Worm (Caenorhabditis elegans): ENCODE results near the gene fars-3.

The fars-3 gene

ce11 chrII:8498173-8498572 lies 33.5 kb downstream of the fars-3 start:
- TF ChIP-seq hlh-1 (tag; optimal IDR thresholded peaks at IDR 0.05) (peak; percentile 96), ces-1 (GFP tag; optimal IDR thresholded peaks at IDR 0.05) (no peak)

DNA sequence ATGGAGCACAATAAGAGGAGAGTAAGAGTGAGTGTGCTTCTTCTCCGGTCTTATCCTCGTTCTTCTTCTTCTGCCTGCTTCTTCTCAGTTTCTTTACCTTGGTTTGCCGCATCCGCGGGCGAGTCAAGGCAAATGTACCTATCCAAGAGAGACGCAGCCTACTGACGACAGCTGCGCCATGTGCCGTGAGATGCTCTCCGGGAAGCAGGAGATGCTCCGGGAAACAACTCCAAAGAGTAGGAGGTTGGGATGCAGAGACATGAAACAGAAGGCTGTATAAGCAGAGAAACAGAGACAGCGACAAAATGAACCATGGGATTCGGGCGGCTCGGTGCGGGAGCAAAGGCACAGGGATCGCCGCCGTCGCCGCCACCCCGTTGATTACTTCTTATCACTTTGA lies 34.4 kb downstream of the fars-3 start:
- TF ChIP-seq ham-2 (GFP tag; optimal IDR thresholded peaks at IDR 0.05) (no peak), ces-1 (GFP tag; optimal IDR thresholded peaks at IDR 0.05) (no peak), ztf-11 (tag; optimal IDR thresholded peaks at IDR 0.05) (no peak), unc-62 (GFP tag; optimal IDR thresholded peaks at IDR 0.05) (peak; percentile 66), M03D4.4 (tag; optimal IDR thresholded peaks at IDR 0.05) (peak; percentile 25), hlh-1 (tag; optimal IDR thresholded peaks at IDR 0.05) (peak; percentile 100), elt-1 (tag; optimal IDR thresholded peaks at IDR 0.05; ENCODE audit: borderline replicate concordance, insufficient read depth) (no peak), nhr-237 (tag; optimal IDR thresholded peaks at IDR 0.05) (no peak), unc-120 (tag; optimal IDR thresholded peaks at IDR 0.05; ENCODE audit: poor library complexity, severe bottlenecking) (peak; percentile 95)

DNA sequence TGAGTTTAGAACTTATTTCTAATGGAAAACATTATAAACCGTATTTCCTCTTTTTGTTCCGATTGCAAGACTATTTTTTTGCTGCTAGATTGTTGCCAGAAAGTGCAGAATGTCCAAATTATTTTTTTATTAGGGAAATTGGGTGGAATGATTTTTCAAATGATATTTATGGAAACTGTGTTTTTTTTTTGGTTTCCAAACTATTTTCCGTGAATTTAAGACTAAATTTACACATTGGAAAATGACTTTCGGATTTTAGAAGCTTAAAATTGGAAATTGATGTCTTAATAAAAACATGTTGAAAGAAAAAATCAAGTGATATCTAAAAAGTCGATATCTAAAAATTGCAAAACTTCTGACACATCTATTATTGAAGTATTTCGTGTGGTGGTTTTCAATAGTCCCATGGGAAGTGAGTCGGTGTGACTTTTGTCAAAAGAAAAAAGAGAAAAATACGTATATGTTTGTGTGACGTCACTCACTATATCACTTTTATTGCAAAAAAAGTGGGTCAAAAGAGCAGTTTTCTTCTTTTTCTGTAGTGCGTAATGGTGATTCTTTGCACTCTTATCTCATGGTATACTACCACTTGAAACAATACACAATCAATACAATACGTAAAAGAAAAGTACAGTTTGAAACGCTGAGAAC lies 39.6 kb downstream of the fars-3 start:
- TF ChIP-seq sem-2 (GFP tag; optimal IDR thresholded peaks at IDR 0.05) (no peak), pha-4 (tag; optimal IDR thresholded peaks at IDR 0.05) (no peak), ceh-39 (tag; optimal IDR thresholded peaks at IDR 0.05) (no peak), lsy-2 (tag; optimal IDR thresholded peaks at IDR 0.05) (no peak), bed-3 (GFP tag; optimal IDR thresholded peaks at IDR 0.05) (no peak)

ce11 chrII:8506759-8507158 lies 42.1 kb downstream of the fars-3 start:
- TF ChIP-seq pha-4 (tag; optimal IDR thresholded peaks at IDR 0.05), result no peak
- TF ChIP-seq zip-8 (tag; optimal IDR thresholded peaks at IDR 0.05), result no peak
- no peak for TF ChIP-seq hlh-1 (tag; optimal IDR thresholded peaks at IDR 0.05)
- TF ChIP-seq nhr-2 (tag; optimal IDR thresholded peaks at IDR 0.05), result no peak
- no peak for TF ChIP-seq ham-2 (GFP tag; optimal IDR thresholded peaks at IDR 0.05)
- TF ChIP-seq ces-1 (GFP tag; optimal IDR thresholded peaks at IDR 0.05), result no peak
- no peak for TF ChIP-seq mab-5 (tag; optimal IDR thresholded peaks at IDR 0.05)

DNA sequence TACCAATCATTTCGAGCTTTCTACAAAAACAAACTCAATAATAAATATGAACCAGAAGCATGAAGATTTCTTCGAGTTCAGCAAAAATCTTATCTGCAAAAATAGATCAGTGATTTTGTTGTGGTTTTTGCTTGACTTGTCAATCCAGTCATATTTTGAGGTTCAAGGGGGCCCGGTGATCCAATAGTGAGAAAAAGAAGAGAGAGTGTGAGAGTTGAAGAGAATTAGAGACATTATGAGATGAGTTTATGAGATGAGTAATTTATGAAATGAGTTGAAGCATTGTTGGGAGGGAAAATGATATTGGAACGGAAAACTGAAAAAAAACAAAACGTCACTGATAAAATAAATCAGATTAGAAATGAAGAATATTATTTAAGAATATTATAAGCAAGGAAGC lies 44.3 kb downstream of the fars-3 start, which contains the start of gene T13H5.1:
T13H5.1 (minus strand) TSS at position 101 of the 400 bp plus-strand sequence.
- TF ChIP-seq cnd-1 (tag; optimal IDR thresholded peaks at IDR 0.05) (no peak), sptf-1 (tag; optimal IDR thresholded peaks at IDR 0.05) (no peak), mls-2 (tag; optimal IDR thresholded peaks at IDR 0.05) (no peak), flh-1 (GFP tag; optimal IDR thresholded peaks at IDR 0.05) (no peak), elt-1 (tag; optimal IDR thresholded peaks at IDR 0.05; ENCODE audit: borderline replicate concordance, insufficient read depth) (no peak), lsy-2 (tag; optimal IDR thresholded peaks at IDR 0.05) (no peak), ces-1 (GFP tag; optimal IDR thresholded peaks at IDR 0.05) (no peak), nhr-28 (tag; optimal IDR thresholded peaks at IDR 0.05) (no peak), ceh-83 (GFP tag; optimal IDR thresholded peaks at IDR 0.05) (no peak), elt-3 (tag; optimal IDR thresholded peaks at IDR 0.05) (no peak), nhr-237 (tag; optimal IDR thresholded peaks at IDR 0.05) (no peak), ztf-11 (tag; optimal IDR thresholded peaks at IDR 0.05) (no peak), mep-1 (tag; optimal IDR thresholded peaks at IDR 0.05) (no peak), ham-2 (GFP tag; optimal IDR thresholded peaks at IDR 0.05) (no peak), ceh-43 (GFP tag; optimal IDR thresholded peaks at IDR 0.05) (no peak), nhr-12 (tag; optimal IDR thresholded peaks at IDR 0.05) (no peak), ceh-39 (tag; optimal IDR thresholded peaks at IDR 0.05) (no peak), zip-8 (tag; optimal IDR thresholded peaks at IDR 0.05) (no peak)

ce11 chrII:8514729-8515128 lies 50.1 kb downstream of the fars-3 start, which contains the start of gene ctg-2:
Gene ctg-2 (plus strand): TSS chrII:8515054.
- TF ChIP-seq lsy-2 (tag; optimal IDR thresholded peaks at IDR 0.05) (no peak), nhr-76 (tag; optimal IDR thresholded peaks at IDR 0.05) (no peak), lin-32 (GFP tag; optimal IDR thresholded peaks at IDR 0.05) (no peak), elt-1 (tag; optimal IDR thresholded peaks at IDR 0.05; ENCODE audit: borderline replicate concordance, insufficient read depth) (no peak), zip-8 (tag; optimal IDR thresholded peaks at IDR 0.05) (no peak), ces-1 (GFP tag; optimal IDR thresholded peaks at IDR 0.05) (no peak), tbx-8 (GFP tag; optimal IDR thresholded peaks at IDR 0.05) (no peak), flh-1 (GFP tag; optimal IDR thresholded peaks at IDR 0.05) (no peak), ceh-43 (GFP tag; optimal IDR thresholded peaks at IDR 0.05) (no peak), nhr-237 (tag; optimal IDR thresholded peaks at IDR 0.05) (no peak), ceh-83 (GFP tag; optimal IDR thresholded peaks at IDR 0.05) (no peak), sem-2 (GFP tag; optimal IDR thresholded peaks at IDR 0.05) (no peak), drap-1 (GFP tag; optimal IDR thresholded peaks at IDR 0.05) (no peak), mls-2 (tag; optimal IDR thresholded peaks at IDR 0.05) (no peak), nhr-2 (tag; optimal IDR thresholded peaks at IDR 0.05) (no peak), unc-62 (GFP tag; optimal IDR thresholded peaks at IDR 0.05) (no peak), pha-4 (tag; optimal IDR thresholded peaks at IDR 0.05) (no peak), lin-13 (tag; optimal IDR thresholded peaks at IDR 0.05) (no peak)
